Fruit fly (Drosophila melanogaster): Measurements from ENCODE around the gene Usp12-46.

The Usp12-46 gene

dm6 chr3R:22724149-22724973 lies 26.3 kb upstream of the Usp12-46 start, which contains the start of gene Irp-1A (continued):
- TF ChIP-seq CG15601 (tag; optimal IDR thresholded peaks at IDR 0.05) (peak; percentile 70), Hr78 (GFP tag; optimal IDR thresholded peaks at IDR 0.05) (peak in 1 of 2 experiments; percentile 23), CG17829 (tag; optimal IDR thresholded peaks at IDR 0.05) (peak; percentile 81), corto (GFP tag; optimal IDR thresholded peaks at IDR 0.05) (no peak), schlank (tag; optimal IDR thresholded peaks at IDR 0.05) (peak; percentile 21), vvl (GFP tag; IDR thresholded peaks at IDR 0.05) (peak; percentile 90), scrt (GFP tag; optimal IDR thresholded peaks at IDR 0.05) (peak; percentile 37), CG10462 (GFP tag; optimal IDR thresholded peaks at IDR 0.05) (peak; percentile 31), CG30431 (GFP tag; optimal IDR thresholded peaks at IDR 0.05) (no peak), CG12219 (GFP tag; optimal IDR thresholded peaks at IDR 0.05) (peak; percentile 45), CG8290 (GFP tag; optimal IDR thresholded peaks at IDR 0.05) (peak; percentile 61), CG8290 (tag; optimal IDR thresholded peaks at IDR 0.05) (peak in 1 of 2 experiments; percentile 83), CG15479 (GFP tag; optimal IDR thresholded peaks at IDR 0.05) (no peak), zen (tag; optimal IDR thresholded peaks at IDR 0.05) (peak; percentile 57), CG12391 (tag; optimal IDR thresholded peaks at IDR 0.05) (peak; percentile 91), CG7963 (GFP tag; IDR thresholded peaks at IDR 0.05; ENCODE audit: partially characterized antibody) (peak; percentile 65), Ets65A (GFP tag) (no peak), Xbp1 (GFP tag; optimal IDR thresholded peaks at IDR 0.05) (peak; percentile 75), CG15073 (GFP tag; optimal IDR thresholded peaks at IDR 0.05) (no peak), oc (tag; optimal IDR thresholded peaks at IDR 0.05) (peak; percentile 78), CG13624 (GFP tag; optimal IDR thresholded peaks at IDR 0.05) (peak; percentile 47), Hsf (GFP tag; optimal IDR thresholded peaks at IDR 0.05) (peak; percentile 49), ftz-f1 (GFP tag; optimal IDR thresholded peaks at IDR 0.05) (no peak), CG2678 (tag; optimal IDR thresholded peaks at IDR 0.05) (peak; percentile 87), usp (GFP tag; optimal IDR thresholded peaks at IDR 0.05) (no peak), CG16863 (GFP tag; optimal IDR thresholded peaks at IDR 0.05) (peak; percentile 22), fd102C (GFP tag; optimal IDR thresholded peaks at IDR 0.05) (no peak), Gug (GFP tag; IDR thresholded peaks at IDR 0.05) (peak; percentile 41; the same call in 1 of the 4 replicates), slou (GFP tag; optimal IDR thresholded peaks at IDR 0.05) (peak; percentile 54), Drgx (GFP tag; IDR thresholded peaks at IDR 0.05) (peak; percentile 68), da (GFP tag; optimal IDR thresholded peaks at IDR 0.05) (no peak), Dll (GFP tag; IDR thresholded peaks at IDR 0.05; ENCODE audit: partially characterized antibody) (peak; percentile 87), chn (GFP tag; optimal IDR thresholded peaks at IDR 0.05) (peak; percentile 14), Scr (GFP tag; IDR thresholded peaks at IDR 0.05; ENCODE audit: partially characterized antibody) (peak; percentile 90), CG12236 (GFP tag; optimal IDR thresholded peaks at IDR 0.05) (no peak), ken (GFP tag; IDR thresholded peaks at IDR 0.05) (peak; percentile 56; the same call in 1 of the 3 replicates), Atf-2 (GFP tag; optimal IDR thresholded peaks at IDR 0.05) (no peak), Eip74EF (GFP tag; optimal IDR thresholded peaks at IDR 0.05) (peak in 1 of 2 experiments; percentile 73), luna (GFP tag; optimal IDR thresholded peaks at IDR 0.05) (no peak), CG7839 (tag; optimal IDR thresholded peaks at IDR 0.05) (peak; percentile 86), dmrt11E (tag; optimal IDR thresholded peaks at IDR 0.05) (peak; percentile 76), CG4730 (GFP tag; IDR thresholded peaks at IDR 0.05) (peak; percentile 70), CG10209 (GFP tag; optimal IDR thresholded peaks at IDR 0.05) (peak; percentile 71), eyg (GFP tag; optimal IDR thresholded peaks at IDR 0.05) (no peak), mld (GFP tag; IDR thresholded peaks at IDR 0.05; ENCODE audit: partially characterized antibody) (peak; percentile 58; the same call in 2 of the 3 replicates), lab (GFP tag; optimal IDR thresholded peaks at IDR 0.05) (peak; percentile 85), tll (GFP tag; optimal IDR thresholded peaks at IDR 0.05) (no peak), CG10274 (GFP tag; optimal IDR thresholded peaks at IDR 0.05) (no peak)

Measured in whole organism, embryonic.